Worm (Caenorhabditis elegans): ENCODE results near the gene B0250.8.

- no peak for TF ChIP-seq nfya-1 (tag; optimal IDR thresholded peaks at IDR 0.05)
- TF ChIP-seq odd-2 (tag; optimal IDR thresholded peaks at IDR 0.05): no peak
- no peak for TF ChIP-seq pha-4 (tag; optimal IDR thresholded peaks at IDR 0.05)
- TF ChIP-seq T23F11.4 (GFP tag; optimal IDR thresholded peaks at IDR 0.05): no peak
- TF ChIP-seq F13H6.1 (tag; optimal IDR thresholded peaks at IDR 0.05): no peak
- no peak for TF ChIP-seq pqm-1 (tag; optimal IDR thresholded peaks at IDR 0.05)
- no peak for TF ChIP-seq K02D7.2 (tag; optimal IDR thresholded peaks at IDR 0.05)
- TF ChIP-seq elt-2 (tag; optimal IDR thresholded peaks at IDR 0.05): no peak
- no peak for TF ChIP-seq ceh-14 (tag; optimal IDR thresholded peaks at IDR 0.05)
- TF ChIP-seq gmeb-2 (tag; optimal IDR thresholded peaks at IDR 0.05): no peak
- TF ChIP-seq rnt-1 (tag; optimal IDR thresholded peaks at IDR 0.05): no peak
Observed at ce11 chrV:20509427-20509826, 39.1 kb upstream of the B0250.8 start.

All from whole organism, late embryonic.